Worm (Caenorhabditis elegans): Measurements from ENCODE around the gene dnj-7.

dnj-7 gene

ce11 chrX:7236717-7237116 is 42.4 kb downstream of the dnj-7 start:
- no peak for TF ChIP-seq fax-1 (tag; optimal IDR thresholded peaks at IDR 0.05)
- TF ChIP-seq pag-3 (tag; optimal IDR thresholded peaks at IDR 0.05; ENCODE audit: borderline replicate concordance), result no peak
- no peak for TF ChIP-seq F13H6.1 (tag; optimal IDR thresholded peaks at IDR 0.05)
- peak; percentile 67 for TF ChIP-seq unc-55 (GFP tag; optimal IDR thresholded peaks at IDR 0.05)
- no peak for TF ChIP-seq eyg-1 (tag; optimal IDR thresholded peaks at IDR 0.05)
- TF ChIP-seq dve-1 (tag; optimal IDR thresholded peaks at IDR 0.05), result no peak
- TF ChIP-seq dmd-4 (tag; optimal IDR thresholded peaks at IDR 0.05; ENCODE audit: borderline replicate concordance), result no peak
- no peak for TF ChIP-seq ahr-1 (tag; optimal IDR thresholded peaks at IDR 0.05)
- peak; percentile 0 for TF ChIP-seq pat-9 (tag; optimal IDR thresholded peaks at IDR 0.05)
- TF ChIP-seq pqm-1 (tag; optimal IDR thresholded peaks at IDR 0.05), result no peak
- no peak for TF ChIP-seq hlh-30 (tag; optimal IDR thresholded peaks at IDR 0.05; ENCODE audit: insufficient read depth)
- no peak for TF ChIP-seq hlh-15 (tag; optimal IDR thresholded peaks at IDR 0.05)
- peak; percentile 69 for TF ChIP-seq ceh-18 (tag; optimal IDR thresholded peaks at IDR 0.05)
- TF ChIP-seq ama-1 (optimal IDR thresholded peaks at IDR 0.05), result no peak
- no peak for TF ChIP-seq T23F11.4 (GFP tag; optimal IDR thresholded peaks at IDR 0.05)
- no peak for TF ChIP-seq pha-2 (tag; optimal IDR thresholded peaks at IDR 0.05)
- TF ChIP-seq hlh-8 (tag; optimal IDR thresholded peaks at IDR 0.05), result peak; percentile 61
- no peak for TF ChIP-seq ceh-30 (tag; optimal IDR thresholded peaks at IDR 0.05)
- no peak for TF ChIP-seq syd-9 (tag; optimal IDR thresholded peaks at IDR 0.05)
- no peak for TF ChIP-seq fkh-10 (GFP tag; optimal IDR thresholded peaks at IDR 0.05)
- TF ChIP-seq pha-4 (tag; optimal IDR thresholded peaks at IDR 0.05), result no peak

DNA sequence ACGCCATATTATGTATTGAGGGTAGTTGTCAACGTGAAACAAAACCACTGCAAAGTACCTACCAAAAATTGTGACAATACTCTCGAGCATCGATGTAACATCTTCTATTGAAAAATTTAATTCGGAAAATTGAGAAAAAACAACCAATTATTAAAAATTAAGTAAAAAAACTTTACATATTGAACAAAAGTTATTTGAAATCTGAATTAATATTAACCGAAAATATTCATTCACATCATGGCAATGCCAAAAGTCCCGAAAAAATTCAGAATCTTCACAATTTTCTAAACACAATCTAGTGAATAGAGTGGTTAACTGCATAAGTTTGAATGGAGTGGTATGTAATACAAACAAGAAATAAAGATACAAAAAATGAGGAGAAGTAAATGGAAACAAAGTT is 44.2 kb downstream of the dnj-7 start, which contains the start of gene F46H5.3:
Gene F46H5.3 (minus strand): TSS at position 101 of the 400 bp plus-strand sequence.
- TF ChIP-seq ceh-24 (tag; optimal IDR thresholded peaks at IDR 0.05) (no peak), ceh-30 (tag; optimal IDR thresholded peaks at IDR 0.05) (no peak), ref-2 (tag; optimal IDR thresholded peaks at IDR 0.05) (no peak), ceh-2 (tag; optimal IDR thresholded peaks at IDR 0.05) (no peak), ceh-22 (tag; optimal IDR thresholded peaks at IDR 0.05) (no peak), unc-55 (GFP tag; optimal IDR thresholded peaks at IDR 0.05) (no peak), hlh-30 (tag; optimal IDR thresholded peaks at IDR 0.05; ENCODE audit: insufficient read depth) (no peak), sox-4 (tag; optimal IDR thresholded peaks at IDR 0.05) (no peak)

DNA sequence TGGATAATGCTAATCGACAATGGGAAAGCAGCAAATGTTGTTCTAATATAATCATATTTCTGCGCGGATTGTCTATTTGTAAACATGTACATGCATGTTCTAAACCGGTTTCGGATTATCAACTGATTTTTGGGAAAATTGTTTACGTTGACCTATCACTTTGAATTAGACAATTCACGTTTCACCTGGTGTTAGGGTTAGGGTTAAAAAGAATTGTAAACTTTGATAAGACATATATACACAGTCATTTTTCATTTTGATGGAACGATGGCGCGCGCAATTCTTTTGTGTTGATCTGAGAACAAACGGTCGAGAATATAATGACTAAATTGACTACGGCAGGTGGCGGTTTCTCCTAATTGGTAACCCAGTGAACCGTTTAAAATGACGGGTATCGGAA is 47.8 kb downstream of the dnj-7 start:
- TF ChIP-seq tbx-7 (tag; optimal IDR thresholded peaks at IDR 0.05), result no peak
- no peak for TF ChIP-seq odd-2 (tag; optimal IDR thresholded peaks at IDR 0.05)
- TF ChIP-seq hlh-13 (GFP tag; optimal IDR thresholded peaks at IDR 0.05), result no peak
- TF ChIP-seq ceh-22 (tag; optimal IDR thresholded peaks at IDR 0.05), result no peak
- no peak for TF ChIP-seq ceh-19 (GFP tag; optimal IDR thresholded peaks at IDR 0.05)
- TF ChIP-seq ztf-16 (tag; optimal IDR thresholded peaks at IDR 0.05), result no peak
- no peak for TF ChIP-seq C38D4.7 (GFP tag; optimal IDR thresholded peaks at IDR 0.05)
- TF ChIP-seq ceh-24 (tag; optimal IDR thresholded peaks at IDR 0.05), result no peak
- TF ChIP-seq fkh-10 (GFP tag; optimal IDR thresholded peaks at IDR 0.05), result no peak
- no peak for TF ChIP-seq nhr-232 (tag; optimal IDR thresholded peaks at IDR 0.05)
- TF ChIP-seq pros-1 (tag; optimal IDR thresholded peaks at IDR 0.05), result no peak
- TF ChIP-seq rnt-1 (tag; optimal IDR thresholded peaks at IDR 0.05), result no peak
- no peak for TF ChIP-seq ceh-45 (GFP tag; IDR thresholded peaks at IDR 0.05)
- TF ChIP-seq ceh-30 (tag; optimal IDR thresholded peaks at IDR 0.05), result no peak
- TF ChIP-seq lim-6 (tag; optimal IDR thresholded peaks at IDR 0.05), result no peak
- TF ChIP-seq hlh-30 (tag; optimal IDR thresholded peaks at IDR 0.05; ENCODE audit: insufficient read depth), result no peak
- no peak for TF ChIP-seq unc-55 (GFP tag; optimal IDR thresholded peaks at IDR 0.05)

DNA sequence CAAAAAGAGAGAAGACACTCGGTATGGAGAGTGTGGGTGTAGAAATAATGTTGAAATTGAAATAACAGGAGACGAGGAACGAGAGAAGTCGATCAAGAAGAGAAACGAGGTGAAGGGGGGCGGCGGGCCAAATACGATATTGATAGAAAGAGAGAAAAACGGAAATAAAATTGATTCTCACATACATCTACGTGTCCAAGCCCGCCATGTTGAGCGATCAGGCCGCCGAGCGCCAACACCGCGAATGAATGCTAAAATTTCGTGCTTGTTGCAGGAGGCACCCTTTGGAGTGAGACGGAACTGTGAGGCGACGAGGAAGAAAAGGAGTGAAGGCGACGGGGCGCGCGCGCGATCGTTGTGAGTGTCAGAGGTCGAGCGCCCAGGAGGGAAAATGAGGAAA is 48.5 kb downstream of the dnj-7 start, which contains the start of gene F46H5.7:
Gene F46H5.7 (minus strand): TSS at position 106 of the 400 bp plus-strand sequence.
- TF ChIP-seq sox-4 (tag; optimal IDR thresholded peaks at IDR 0.05), result no peak
- TF ChIP-seq tbx-2 (tag; optimal IDR thresholded peaks at IDR 0.05), result peak; percentile 25

All from whole organism, late embryonic.